Worm (Caenorhabditis elegans) whole organism, L4 larva: ENCODE data around the gene ttr-31.

Experiments used
- ZK337.2 ChIP-seq: fragments of 200-800 bp; sonication (Bioruptor generic); IDR thresholded peaks from 2 replicates; pipeline ENCODE4 v1.3.6; 2022; ENCODE audit warnings: missing genetic modification reagents, missing genetic modification characterization, missing compliant biosample characterization
- aly-2 ChIP-seq: sonication (generic microtip); optimal IDR thresholded peaks from 2 replicates; lab custom pipeline; 2018; ENCODE audit warnings: missing biosample characterization, missing genetic modification characterization
- ama-1 ChIP-seq: fragments of 150-350 bp; optimal IDR thresholded peaks from 2 replicates; lab custom pipeline; 2014; ENCODE audit warnings: inconsistent platforms, mixed read lengths
- hlh-30 ChIP-seq: sonication (generic microtip); optimal IDR thresholded peaks from 2 replicates; lab custom pipeline; 2017; ENCODE audit warnings: antibody characterized with exemption, mild to moderate bottlenecking, missing genetic modification characterization, missing compliant biosample characterization; ENCODE audit not compliant: insufficient read depth
- hmg-1.1 ChIP-seq: fragments of 200-800 bp; sonication (Bioruptor generic); IDR thresholded peaks from 2 replicates; pipeline ENCODE4 v1.3.6; 2022; ENCODE audit warnings: missing genetic modification reagents, missing genetic modification characterization, missing compliant biosample characterization
- lin-13 ChIP-seq: fragments of 150-350 bp; optimal IDR thresholded peaks from 2 replicates; lab custom pipeline; 2014; ENCODE audit warnings: missing biosample characterization, missing genetic modification reagents, missing genetic modification characterization
- nhr-10 ChIP-seq: fragments of 150-350 bp; optimal IDR thresholded peaks from 2 replicates; lab custom pipeline; 2014; ENCODE audit warnings: missing biosample characterization, missing genetic modification characterization
- nhr-11 ChIP-seq: fragments of 150-350 bp; optimal IDR thresholded peaks from 2 replicates; lab custom pipeline; 2014; ENCODE audit warnings: missing biosample characterization, missing genetic modification characterization
- nhr-237 ChIP-seq: sonication (generic microtip); optimal IDR thresholded peaks from 2 replicates; lab custom pipeline; 2017; ENCODE audit warnings: missing biosample characterization, missing genetic modification characterization
- nhr-41 ChIP-seq: fragments of 200-800 bp; sonication (Bioruptor generic); IDR thresholded peaks from 2 replicates; pipeline ENCODE4 v1.3.6; 2022; ENCODE audit warnings: missing genetic modification reagents, missing genetic modification characterization, missing compliant biosample characterization
- pha-4 ChIP-seq, 2 experiments: fragments of 150-350 bp in 1 of 2; fragments of 200-800 bp in 1 of 2; sonication (Bioruptor generic) in 1 of 2; IDR thresholded peaks in 1 of 2; optimal IDR thresholded peaks in 1 of 2; 2 replicates each; pipeline versions ENCODE4 v1.3.6 to Lab custom; 2014 to 2022; ENCODE audit warnings: missing genetic modification characterization in 2 of 2, missing genetic modification reagents in 2 of 2, missing biosample characterization in 1 of 2, missing compliant biosample characterization in 1 of 2
- unc-130 ChIP-seq: sonication (generic microtip); optimal IDR thresholded peaks from 2 replicates; lab custom pipeline; 2016; ENCODE audit warnings: missing genetic modification reagents, missing genetic modification characterization, missing compliant biosample characterization
- unc-39 ChIP-seq: sonication (generic microtip); optimal IDR thresholded peaks from 2 replicates; lab custom pipeline; 2017; ENCODE audit warnings: missing biosample characterization, missing genetic modification characterization
- zag-1 ChIP-seq: fragments of 150-350 bp; optimal IDR thresholded peaks from 2 replicates; lab custom pipeline; 2014; ENCODE audit warnings: missing biosample characterization, missing genetic modification characterization

DNA sequence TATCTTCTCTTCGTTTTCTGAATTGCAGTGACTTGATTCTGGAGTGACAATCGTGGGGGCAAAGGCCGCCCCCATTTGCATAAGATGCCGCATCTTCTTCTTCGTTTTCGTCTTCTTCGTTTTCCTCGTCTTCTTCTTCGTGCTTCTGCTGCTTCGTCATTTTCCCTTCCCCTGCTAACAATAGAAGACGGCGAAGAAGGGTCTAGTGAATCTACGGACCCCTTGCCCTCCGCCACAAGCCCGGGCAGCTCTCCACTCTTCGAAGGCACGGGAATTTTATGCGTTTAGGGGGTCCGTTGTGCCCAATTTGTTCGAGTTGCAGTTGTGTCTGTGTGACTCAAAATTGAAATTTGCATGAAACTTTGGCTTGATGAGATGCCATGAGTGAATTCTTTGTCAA is 23.0 kb upstream of the ttr-31 start:
- TF ChIP-seq nhr-237 (tag; lab: Kevin White, UChicago) (no peak), ama-1 (lab: Kevin White, UChicago) (no peak), nhr-10 (tag; lab: Kevin White, UChicago) (no peak), aly-2 (no peak), ZK337.2 (GFP tag; lab: Robert Waterston, UW) (no peak), hlh-30 (tag; lab: Kevin White, UChicago) (no peak), nhr-41 (GFP tag; lab: Robert Waterston, UW) (no peak), zag-1 (no peak), unc-39 (tag; lab: Kevin White, UChicago) (no peak), hmg-1.1 (GFP tag; lab: Robert Waterston, UW) (no peak), nhr-11 (tag; lab: Kevin White, UChicago) (no peak), lin-13 (GFP tag; lab: Kevin White, UChicago) (no peak), unc-130 (GFP tag; lab: Kevin White, UChicago) (no peak), pha-4 (GFP tag; IDR thresholded peaks at IDR 0.05; lab: Robert Waterston, UW) (no peak), pha-4 (tag; optimal IDR thresholded peaks at IDR 0.05; lab: Kevin White, UChicago) (no peak)
